Worm (Caenorhabditis elegans): ENCODE measurements around the gene R10E11.6.

The R10E11.6 gene

ce11 chrIII:9817087-9817612 is 34.3 kb downstream of the R10E11.6 start, which contains the start of gene cnx-1 (continued):
- TF ChIP-seq hlh-15 (tag; optimal IDR thresholded peaks at IDR 0.05) = no peak
- no peak for TF ChIP-seq F13H6.1 (tag; optimal IDR thresholded peaks at IDR 0.05)
- no peak for TF ChIP-seq ama-1 (optimal IDR thresholded peaks at IDR 0.05)
- TF ChIP-seq ttx-3 (tag; optimal IDR thresholded peaks at IDR 0.05) = no peak
- no peak for TF ChIP-seq C38D4.7 (GFP tag; optimal IDR thresholded peaks at IDR 0.05)
- TF ChIP-seq ceh-9 (tag; optimal IDR thresholded peaks at IDR 0.05) = no peak
- TF ChIP-seq sox-4 (tag; optimal IDR thresholded peaks at IDR 0.05) = no peak
- no peak for TF ChIP-seq fkh-6 (tag; optimal IDR thresholded peaks at IDR 0.05)
- no peak for TF ChIP-seq unc-3 (GFP tag; conservative IDR thresholded peaks at IDR 0.05)
- TF ChIP-seq unc-3 (tag; optimal IDR thresholded peaks at IDR 0.05) = no peak
- no peak for TF ChIP-seq ceh-48 (tag; optimal IDR thresholded peaks at IDR 0.05)
- TF ChIP-seq K02D7.2 (tag; optimal IDR thresholded peaks at IDR 0.05) = no peak
- TF ChIP-seq lin-11 (tag; optimal IDR thresholded peaks at IDR 0.05) = no peak
- no peak for TF ChIP-seq ceh-18 (tag; optimal IDR thresholded peaks at IDR 0.05)
- TF ChIP-seq ceh-24 (tag; optimal IDR thresholded peaks at IDR 0.05) = no peak
- TF ChIP-seq C08G9.2 (tag; optimal IDR thresholded peaks at IDR 0.05) = peak; percentile 12
- no peak for TF ChIP-seq nhr-11 (tag; optimal IDR thresholded peaks at IDR 0.05)
- no peak for TF ChIP-seq elt-4 (tag; optimal IDR thresholded peaks at IDR 0.05)
- TF ChIP-seq pqm-1 (tag; optimal IDR thresholded peaks at IDR 0.05) = no peak
- TF ChIP-seq ceh-6 (GFP tag; optimal IDR thresholded peaks at IDR 0.05) = no peak
- TF ChIP-seq unc-86 (tag; optimal IDR thresholded peaks at IDR 0.05) = peak; percentile 31
- TF ChIP-seq ets-4 (tag; optimal IDR thresholded peaks at IDR 0.05) = no peak
- TF ChIP-seq sdc-2 (tag; optimal IDR thresholded peaks at IDR 0.05) = peak; percentile 25
- peak; percentile 60 for TF ChIP-seq rnt-1 (tag; optimal IDR thresholded peaks at IDR 0.05)
- no peak for TF ChIP-seq syd-9 (tag; optimal IDR thresholded peaks at IDR 0.05)
- TF ChIP-seq hlh-30 (tag; optimal IDR thresholded peaks at IDR 0.05; ENCODE audit: insufficient read depth) = peak; percentile 3
- no peak for TF ChIP-seq nhr-232 (tag; optimal IDR thresholded peaks at IDR 0.05)

ce11 chrIII:9817894-9818293 is 35.1 kb downstream of the R10E11.6 start:
- no peak for TF ChIP-seq fkh-10 (GFP tag; optimal IDR thresholded peaks at IDR 0.05)
- no peak for TF ChIP-seq ceh-22 (tag; optimal IDR thresholded peaks at IDR 0.05)
- TF ChIP-seq hlh-15 (tag; optimal IDR thresholded peaks at IDR 0.05) = no peak
- TF ChIP-seq eyg-1 (tag; optimal IDR thresholded peaks at IDR 0.05) = no peak
- TF ChIP-seq pag-3 (tag; optimal IDR thresholded peaks at IDR 0.05; ENCODE audit: borderline replicate concordance) = no peak
- TF ChIP-seq ets-4 (tag; optimal IDR thresholded peaks at IDR 0.05) = no peak
- no peak for TF ChIP-seq dve-1 (tag; optimal IDR thresholded peaks at IDR 0.05)
- no peak for TF ChIP-seq dmd-4 (tag; optimal IDR thresholded peaks at IDR 0.05; ENCODE audit: borderline replicate concordance)
- no peak for TF ChIP-seq ceh-2 (tag; optimal IDR thresholded peaks at IDR 0.05)
- no peak for TF ChIP-seq hlh-8 (tag; optimal IDR thresholded peaks at IDR 0.05)
- TF ChIP-seq hlh-13 (GFP tag; optimal IDR thresholded peaks at IDR 0.05) = no peak
- no peak for TF ChIP-seq lim-6 (tag; optimal IDR thresholded peaks at IDR 0.05)
- TF ChIP-seq sdc-2 (tag; optimal IDR thresholded peaks at IDR 0.05) = no peak
- no peak for TF ChIP-seq gmeb-2 (tag; optimal IDR thresholded peaks at IDR 0.05)
- TF ChIP-seq hlh-6 (tag; optimal IDR thresholded peaks at IDR 0.05) = no peak
- TF ChIP-seq F13H6.1 (tag; optimal IDR thresholded peaks at IDR 0.05) = no peak
- TF ChIP-seq ama-1 (optimal IDR thresholded peaks at IDR 0.05) = no peak
- TF ChIP-seq sox-2 (GFP tag; IDR thresholded peaks at IDR 0.05) = no peak

ce11 chrIII:9818763-9819162 is 36.0 kb downstream of the R10E11.6 start, which contains the start of gene panl-3:
Gene panl-3, plus strand, starts transcription at chrIII:9819056.
- TF ChIP-seq nhr-232 (tag; optimal IDR thresholded peaks at IDR 0.05) (no peak), ttx-3 (tag; optimal IDR thresholded peaks at IDR 0.05) (no peak), nhr-11 (tag; optimal IDR thresholded peaks at IDR 0.05) (no peak), fkh-6 (tag; optimal IDR thresholded peaks at IDR 0.05) (no peak), C38D4.7 (GFP tag; optimal IDR thresholded peaks at IDR 0.05) (no peak), ceh-6 (GFP tag; optimal IDR thresholded peaks at IDR 0.05) (no peak), ahr-1 (tag; optimal IDR thresholded peaks at IDR 0.05) (no peak), C08G9.2 (tag; optimal IDR thresholded peaks at IDR 0.05) (peak; percentile 32), hlh-15 (tag; optimal IDR thresholded peaks at IDR 0.05) (no peak), sox-2 (GFP tag; IDR thresholded peaks at IDR 0.05) (no peak), che-1 (tag; optimal IDR thresholded peaks at IDR 0.05) (no peak), dmd-4 (tag; optimal IDR thresholded peaks at IDR 0.05; ENCODE audit: borderline replicate concordance) (no peak), lim-6 (tag; optimal IDR thresholded peaks at IDR 0.05) (no peak), pha-4 (tag; optimal IDR thresholded peaks at IDR 0.05) (no peak), ceh-30 (tag; optimal IDR thresholded peaks at IDR 0.05) (no peak), npax-4 (tag; optimal IDR thresholded peaks at IDR 0.05) (no peak), unc-55 (GFP tag; optimal IDR thresholded peaks at IDR 0.05) (no peak), F13H6.1 (tag; optimal IDR thresholded peaks at IDR 0.05) (no peak), odd-2 (tag; optimal IDR thresholded peaks at IDR 0.05) (no peak), ceh-9 (tag; optimal IDR thresholded peaks at IDR 0.05) (no peak), hlh-30 (tag; optimal IDR thresholded peaks at IDR 0.05; ENCODE audit: insufficient read depth) (peak; percentile 94), nfya-1 (tag; optimal IDR thresholded peaks at IDR 0.05) (peak; percentile 16), ceh-2 (tag; optimal IDR thresholded peaks at IDR 0.05) (no peak), fax-1 (tag; optimal IDR thresholded peaks at IDR 0.05) (no peak)

Data from whole organism, late embryonic.